Worm (Caenorhabditis elegans) whole organism, young adult: Measurements from ENCODE around the gene cyp-25A4.

Experiments used
- F49E8.2 ChIP-seq: sonication (generic microtip); optimal IDR thresholded peaks from 3 replicates; lab custom pipeline; 2017; ENCODE audit warnings: missing genetic modification characterization, mild to moderate bottlenecking, missing compliant biosample characterization, antibody characterized with exemption, moderate library complexity; ENCODE audit not compliant: insufficient read depth
- unc-130 ChIP-seq: sonication (generic microtip); optimal IDR thresholded peaks from 2 replicates; lab custom pipeline; 2016; ENCODE audit warnings: missing genetic modification reagents, missing genetic modification characterization, missing compliant biosample characterization

ce11 chrIII:3869292-3869781 lies 17.5 kb upstream of the cyp-25A4 start:
- TF ChIP-seq F49E8.2 (tag; lab: Kevin White, UChicago) (peak; percentile 97), unc-130 (peak; percentile 90)
